Fruit fly (Drosophila melanogaster) whole organism, embryonic: ENCODE measurements around the gene ph-d.
A peak's percentile ranks its signal among the peaks of the same experiment; 100 is the strongest.

Experiments used
- ATbp ChIP-seq: fragments of 200-800 bp; sonication (Bioruptor generic); optimal IDR thresholded peaks from 2 replicates; lab custom pipeline; 2017; ENCODE audit warnings: missing biosample characterization, mild to moderate bottlenecking, missing genetic modification characterization, missing genetic modification reagents
- Bdp1 ChIP-seq: fragments of 200-800 bp; sonication (Bioruptor generic); optimal IDR thresholded peaks from 3 replicates; lab custom pipeline; 2016; ENCODE audit warnings: missing biosample characterization, missing genetic modification characterization
- CG1024 ChIP-seq: fragments of 200-800 bp; sonication (Bioruptor generic); IDR thresholded peaks from 2 replicates; pipeline ENCODE4 v1.3.6; 2022; ENCODE audit warnings: missing biosample characterization, missing genetic modification characterization
- CG10543 ChIP-seq: fragments of 200-800 bp; sonication (Bioruptor generic); optimal IDR thresholded peaks from 3 replicates; lab custom pipeline; 2017; ENCODE audit warnings: missing biosample characterization, mild to moderate bottlenecking, missing genetic modification characterization, moderate library complexity
- CG12299 ChIP-seq: fragments of 200-800 bp; sonication (Bioruptor generic); optimal IDR thresholded peaks from 2 replicates; lab custom pipeline; 2018; ENCODE audit warnings: missing biosample characterization, mild to moderate bottlenecking, missing genetic modification characterization
- CG12942 ChIP-seq: fragments of 200-800 bp; sonication (Bioruptor generic); optimal IDR thresholded peaks from 3 replicates; lab custom pipeline; 2016; ENCODE audit warnings: missing biosample characterization, missing genetic modification characterization
- CG13287 ChIP-seq: fragments of 200-800 bp; sonication (Bioruptor generic); IDR thresholded peaks from 2 replicates; pipeline ENCODE4 v1.3.6; 2022; ENCODE audit warnings: missing biosample characterization, missing genetic modification characterization; ENCODE audit not compliant: partially characterized antibody
- CG13296 ChIP-seq: fragments of 200-800 bp; sonication (Bioruptor generic); optimal IDR thresholded peaks from 3 replicates; lab custom pipeline; 2018; ENCODE audit warnings: missing biosample characterization, mild to moderate bottlenecking, missing genetic modification characterization
- CG13424 ChIP-seq: fragments of 200-800 bp; sonication (Bioruptor generic); optimal IDR thresholded peaks from 2 replicates; lab custom pipeline; 2019; ENCODE audit warnings: missing biosample characterization, mild to moderate bottlenecking, missing genetic modification characterization, moderate library complexity
- CG17568 ChIP-seq: fragments of 200-800 bp; sonication (Bioruptor generic); optimal IDR thresholded peaks from 2 replicates; lab custom pipeline; 2018; ENCODE audit warnings: missing biosample characterization, mild to moderate bottlenecking, missing genetic modification characterization, moderate library complexity
- CG17612 ChIP-seq: fragments of 200-800 bp; sonication (Bioruptor generic); IDR thresholded peaks from 2 replicates; pipeline ENCODE4 v1.3.6; 2022; ENCODE audit warnings: missing biosample characterization, missing genetic modification characterization
- CG18262 ChIP-seq: fragments of 200-800 bp; optimal IDR thresholded peaks from 3 replicates; lab custom pipeline; 2019; ENCODE audit warnings: missing biosample characterization, mild to moderate bottlenecking, missing genetic modification characterization, moderate library complexity
- CG18476 ChIP-seq: fragments of 200-800 bp; sonication (Bioruptor generic); optimal IDR thresholded peaks from 2 replicates; lab custom pipeline; 2016; ENCODE audit warnings: missing biosample characterization, mild to moderate bottlenecking, missing genetic modification characterization
- CG18599 ChIP-seq: fragments of 200-800 bp; sonication (Bioruptor generic); optimal IDR thresholded peaks from 3 replicates; lab custom pipeline; 2017; ENCODE audit warnings: missing biosample characterization, missing genetic modification characterization, mild to moderate bottlenecking, moderate library complexity, missing genetic modification reagents
- CG2199 ChIP-seq: fragments of 200-800 bp; sonication (Bioruptor generic); IDR thresholded peaks from 3 replicates; pipeline ENCODE4 v1.3.6; 2022; ENCODE audit warnings: missing biosample characterization, missing genetic modification characterization
- CG2202 ChIP-seq: fragments of 200-800 bp; sonication (Bioruptor generic); optimal IDR thresholded peaks from 2 replicates; lab custom pipeline; 2018; ENCODE audit warnings: missing biosample characterization, mild to moderate bottlenecking, missing genetic modification characterization
- CG2889 ChIP-seq: fragments of 200-800 bp; sonication (Bioruptor generic); IDR thresholded peaks from 3 replicates; pipeline ENCODE4 v1.3.6; 2022; ENCODE audit warnings: missing biosample characterization, missing genetic modification characterization
- CG31224 ChIP-seq: fragments of 200-800 bp; sonication (Bioruptor generic); IDR thresholded peaks from 2 replicates; pipeline ENCODE4 v1.3.6; 2022; ENCODE audit warnings: missing biosample characterization, missing genetic modification characterization
- CG33213 ChIP-seq: fragments of 200-800 bp; sonication (Bioruptor generic); optimal IDR thresholded peaks from 3 replicates; lab custom pipeline; 2016; ENCODE audit warnings: missing biosample characterization, missing genetic modification characterization
- CG33557 ChIP-seq: fragments of 200-800 bp; sonication (Bioruptor generic); optimal IDR thresholded peaks from 2 replicates; lab custom pipeline; 2019; ENCODE audit warnings: missing biosample characterization, mild to moderate bottlenecking, missing genetic modification characterization, moderate library complexity
- CG4282 ChIP-seq: fragments of 200-800 bp; sonication (Bioruptor generic); optimal IDR thresholded peaks from 2 replicates; lab custom pipeline; 2016; ENCODE audit warnings: missing biosample characterization, missing genetic modification characterization
- CG5953 ChIP-seq: fragments of 200-800 bp; sonication (Bioruptor generic); IDR thresholded peaks from 2 replicates; pipeline ENCODE4 v1.3.6; 2022; ENCODE audit warnings: missing biosample characterization, missing genetic modification characterization
- CG7987 ChIP-seq: fragments of 200-800 bp; sonication (Bioruptor generic); optimal IDR thresholded peaks from 2 replicates; lab custom pipeline; 2018; ENCODE audit warnings: missing biosample characterization, mild to moderate bottlenecking, missing genetic modification characterization, moderate library complexity
- CG8924 ChIP-seq: fragments of 200-800 bp; optimal IDR thresholded peaks from 3 replicates; lab custom pipeline; 2019; ENCODE audit warnings: missing biosample characterization, mild to moderate bottlenecking, missing genetic modification characterization, moderate library complexity
- CG9932 ChIP-seq: fragments of 200-800 bp; sonication (Bioruptor generic); IDR thresholded peaks from 2 replicates; pipeline ENCODE4 v1.3.6; 2022; ENCODE audit warnings: missing biosample characterization, missing genetic modification characterization
- CrebB ChIP-seq: fragments of 200-800 bp; sonication (Bioruptor generic); optimal IDR thresholded peaks from 3 replicates; lab custom pipeline; 2018; ENCODE audit warnings: missing biosample characterization, mild to moderate bottlenecking, missing genetic modification characterization
- D ChIP-seq, 2 experiments: fragments of 200-800 bp in 1 of 2; fragments of >200 bp in 1 of 2; sonication (Bioruptor generic) in 1 of 2; optimal IDR thresholded peaks; 2 replicates in 1 of 2; 3 replicates in 1 of 2; lab custom pipeline; 2017; ENCODE audit warnings: mild to moderate bottlenecking in 1 of 2, missing biosample characterization in 1 of 2, missing genetic modification characterization in 1 of 2, missing genetic modification reagents in 1 of 2
- D19B ChIP-seq: fragments of 200-800 bp; sonication (Bioruptor generic); optimal IDR thresholded peaks from 2 replicates; lab custom pipeline; 2017; ENCODE audit warnings: missing biosample characterization, mild to moderate bottlenecking, missing genetic modification characterization
- E2f2 ChIP-seq: fragments of 200-800 bp; sonication (Bioruptor generic); IDR thresholded peaks from 2 replicates; pipeline ENCODE4 v1.3.6; 2022; ENCODE audit warnings: missing biosample characterization, missing genetic modification characterization
- Ets65A ChIP-seq: fragments of 200-800 bp; sonication (Bioruptor generic); peaks from one replicate; lab custom pipeline; 2016; ENCODE audit warnings: missing biosample characterization, missing genetic modification characterization
- Fer1 ChIP-seq: fragments of 200-800 bp; sonication (Bioruptor generic); optimal IDR thresholded peaks from 2 replicates; lab custom pipeline; 2017; ENCODE audit warnings: missing biosample characterization, mild to moderate bottlenecking, missing genetic modification characterization
- Hey ChIP-seq: fragments of 200-800 bp; sonication (Bioruptor generic); optimal IDR thresholded peaks from 3 replicates; lab custom pipeline; 2018; ENCODE audit warnings: missing biosample characterization, mild to moderate bottlenecking, missing genetic modification characterization
- Mrtf ChIP-seq: fragments of 200-800 bp; sonication (Bioruptor generic); IDR thresholded peaks from 3 replicates; pipeline ENCODE4 v1.3.6; 2022; ENCODE audit warnings: missing biosample characterization, missing genetic modification characterization
- PHDP ChIP-seq: fragments of 200-800 bp; sonication (Bioruptor generic); optimal IDR thresholded peaks from 3 replicates; lab custom pipeline; 2018; ENCODE audit warnings: missing biosample characterization, mild to moderate bottlenecking, missing genetic modification characterization, moderate library complexity
- Ptx1 ChIP-seq: fragments of 200-800 bp; sonication (Bioruptor generic); IDR thresholded peaks from 2 replicates; pipeline ENCODE4 v1.3.6; 2022; ENCODE audit warnings: missing biosample characterization, missing genetic modification characterization
- Xrp1 ChIP-seq: fragments of 200-800 bp; sonication (Bioruptor generic); IDR thresholded peaks from 2 replicates; pipeline ENCODE4 v1.3.6; 2022; ENCODE audit warnings: missing biosample characterization, missing genetic modification characterization
- bowl ChIP-seq: fragments of 200-800 bp; sonication (Bioruptor generic); IDR thresholded peaks from 2 replicates; pipeline ENCODE4 v1.3.6; 2022; ENCODE audit warnings: missing biosample characterization, missing genetic modification characterization
- btn ChIP-seq: fragments of 200-800 bp; sonication (Bioruptor generic); optimal IDR thresholded peaks from 2 replicates; lab custom pipeline; 2016; ENCODE audit warnings: missing biosample characterization, missing genetic modification characterization
- cad ChIP-seq: fragments of >200 bp; optimal IDR thresholded peaks from 2 replicates; lab custom pipeline; 2017; ENCODE audit warnings: missing biosample characterization, missing genetic modification characterization
- chn ChIP-seq: fragments of 200-800 bp; sonication (Bioruptor generic); optimal IDR thresholded peaks from 2 replicates; lab custom pipeline; 2016; ENCODE audit warnings: missing biosample characterization, missing genetic modification characterization
- crc ChIP-seq: fragments of 200-800 bp; sonication (Bioruptor generic); optimal IDR thresholded peaks from 2 replicates; lab custom pipeline; 2016; ENCODE audit warnings: missing biosample characterization, missing genetic modification characterization
- gfzf ChIP-seq: fragments of 200-800 bp; sonication (Bioruptor generic); optimal IDR thresholded peaks from 2 replicates; lab custom pipeline; 2016; ENCODE audit warnings: missing biosample characterization, mild to moderate bottlenecking, missing genetic modification characterization, moderate library complexity
- gsb ChIP-seq: fragments of 200-800 bp; sonication (Bioruptor generic); IDR thresholded peaks from 2 replicates; pipeline ENCODE4 v1.3.6; 2022; ENCODE audit warnings: missing biosample characterization, missing genetic modification characterization
- ham ChIP-seq: fragments of 200-800 bp; sonication (Bioruptor generic); IDR thresholded peaks from 2 replicates; pipeline ENCODE4 v1.3.6; 2022; ENCODE audit warnings: missing biosample characterization, missing genetic modification characterization
- ind ChIP-seq: fragments of 200-800 bp; sonication (Bioruptor generic); optimal IDR thresholded peaks from 3 replicates; lab custom pipeline; 2016; ENCODE audit warnings: missing biosample characterization, missing genetic modification characterization
- knrl ChIP-seq: fragments of 200-800 bp; sonication (Bioruptor generic); IDR thresholded peaks from 3 replicates; pipeline ENCODE4 v1.3.6; 2022; ENCODE audit warnings: missing biosample characterization, missing genetic modification characterization; ENCODE audit not compliant: partially characterized antibody
- lov ChIP-seq, 2 experiments: fragments of 200-800 bp in 1 of 2; fragments of >200 bp in 1 of 2; sonication (Bioruptor generic) in 1 of 2; IDR thresholded peaks in 1 of 2; optimal IDR thresholded peaks in 1 of 2; 2 replicates in 1 of 2; 3 replicates in 1 of 2; pipeline versions ENCODE4 v1.3.6 to Lab custom; 2017 to 2022; ENCODE audit warnings: missing biosample characterization in 1 of 2, missing genetic modification characterization in 1 of 2
- sna ChIP-seq: fragments of 200-800 bp; sonication (Bioruptor generic); IDR thresholded peaks from 2 replicates; pipeline ENCODE4 v1.3.6; 2022; ENCODE audit warnings: missing biosample characterization, missing genetic modification characterization; ENCODE audit not compliant: partially characterized antibody
- sug ChIP-seq: fragments of 200-800 bp; optimal IDR thresholded peaks from 2 replicates; lab custom pipeline; 2019; ENCODE audit warnings: missing biosample characterization, mild to moderate bottlenecking, missing genetic modification characterization, moderate library complexity
- twi ChIP-seq: fragments of 200-800 bp; optimal IDR thresholded peaks from 2 replicates; lab custom pipeline; 2019; ENCODE audit warnings: missing biosample characterization, mild to moderate bottlenecking, missing genetic modification characterization, moderate library complexity
- wor ChIP-seq: fragments of 200-800 bp; sonication (Bioruptor generic); IDR thresholded peaks from 2 replicates; pipeline ENCODE4 v1.3.6; 2022; ENCODE audit warnings: missing biosample characterization, missing genetic modification characterization

The ph-d gene

dm6 chrX:2158668-2159163 lies 35.6 kb upstream of the ph-d start, which contains the start of gene wapl (continued):
- TF ChIP-seq Fer1 (peak; percentile 19), lov (optimal IDR thresholded peaks at IDR 0.05; lab: Kevin White, UChicago) (no peak), lov (GFP tag; IDR thresholded peaks at IDR 0.05; lab: Robert Waterston, UW) (no peak), CG31224 (no peak), CG4282 (GFP tag; lab: Kevin White, UChicago) (no peak), CG17612 (GFP tag; lab: Robert Waterston, UW) (no peak), gfzf (peak; percentile 76), cad (GFP tag; lab: Kevin White, UChicago) (no peak), E2f2 (GFP tag; lab: Robert Waterston, UW) (peak; percentile 94), Mrtf (GFP tag; lab: Robert Waterston, UW) (no peak), CG5953 (GFP tag; lab: Robert Waterston, UW) (no peak), CG18262 (tag; lab: Kevin White, UChicago) (no peak), CG2202 (tag; lab: Kevin White, UChicago) (peak; percentile 5), twi (tag; lab: Kevin White, UChicago) (no peak), sna (peak; percentile 91), gsb (no peak), btn (no peak), CG8924 (tag; lab: Kevin White, UChicago) (no peak), CG7987 (GFP tag; lab: Kevin White, UChicago) (no peak), CG9932 (GFP tag; lab: Robert Waterston, UW) (peak; percentile 76), CG13296 (GFP tag; lab: Kevin White, UChicago) (no peak), sug (peak; percentile 49), CG13424 (tag; lab: Kevin White, UChicago) (no peak), bowl (GFP tag; lab: Robert Waterston, UW) (no peak), CG2199 (GFP tag; lab: Robert Waterston, UW) (no peak), D19B (GFP tag; lab: Kevin White, UChicago) (no peak), CG12942 (GFP tag; lab: Kevin White, UChicago) (no peak), PHDP (tag; lab: Kevin White, UChicago) (no peak), ham (GFP tag; lab: Robert Waterston, UW) (no peak), CG33213 (GFP tag; lab: Kevin White, UChicago) (peak; percentile 29), CG12299 (no peak), CG18476 (GFP tag; lab: Kevin White, UChicago) (no peak), knrl (GFP tag; lab: Robert Waterston, UW) (peak; percentile 93), wor (GFP tag; lab: Robert Waterston, UW) (no peak), CG18599 (GFP tag; lab: Kevin White, UChicago) (peak; percentile 5), Xrp1 (GFP tag; lab: Robert Waterston, UW) (no peak), D (optimal IDR thresholded peaks at IDR 0.05; lab: Kevin White, UChicago) (peak; percentile 57), D (GFP tag; optimal IDR thresholded peaks at IDR 0.05; lab: Kevin White, UChicago) (no peak), crc (GFP tag; lab: Kevin White, UChicago) (no peak), CrebB (no peak), Ets65A (GFP tag; lab: Kevin White, UChicago) (peak; percentile 75), CG13287 (GFP tag; lab: Robert Waterston, UW) (peak; percentile 96), chn (peak; percentile 5), ATbp (no peak), Bdp1 (no peak), CG17568 (GFP tag; lab: Kevin White, UChicago) (no peak), CG10543 (GFP tag; lab: Kevin White, UChicago) (no peak), ind (GFP tag; lab: Kevin White, UChicago) (no peak), CG2889 (GFP tag; lab: Robert Waterston, UW) (no peak), CG33557 (GFP tag; lab: Kevin White, UChicago) (no peak), CG1024 (GFP tag; lab: Robert Waterston, UW) (no peak), Ptx1 (GFP tag; lab: Robert Waterston, UW) (0 out of 2 replicates have a peak, but pooled peaks have one; percentile 10), Hey (tag; lab: Kevin White, UChicago) (no peak)
